Worm (Caenorhabditis elegans): Measurements from ENCODE around the gene B0361.4.

ce11 chrIII:7215532-7215931, 43.3 kb upstream of the B0361.4 start:
- TF ChIP-seq ama-1 (optimal IDR thresholded peaks at IDR 0.05) (no peak), F13C5.2 (tag; optimal IDR thresholded peaks at IDR 0.05) (no peak), hmbx-1 (tag; optimal IDR thresholded peaks at IDR 0.05) (no peak), sea-1 (GFP tag; conservative IDR thresholded peaks at IDR 0.05) (no peak), pes-1 (GFP tag; IDR thresholded peaks at IDR 0.05) (no peak), tra-4 (tag; optimal IDR thresholded peaks at IDR 0.05) (no peak), flt-1 (GFP tag; IDR thresholded peaks at IDR 0.05) (no peak), tbx-11 (GFP tag; IDR thresholded peaks at IDR 0.05) (no peak), ceh-13 (GFP tag; optimal IDR thresholded peaks at IDR 0.05) (no peak), B0310.2 (tag; optimal IDR thresholded peaks at IDR 0.05) (no peak), tbx-37 (GFP tag; conservative IDR thresholded peaks at IDR 0.05) (no peak)
